Worm (Caenorhabditis elegans) whole organism, late embryonic: ENCODE data around the gene C05C9.3.

Experiments used
- C08G9.2 ChIP-seq: sonication (generic microtip); optimal IDR thresholded peaks from 2 replicates; lab custom pipeline; 2016; ENCODE audit warnings: mild to moderate bottlenecking, missing genetic modification characterization, moderate library complexity, missing compliant biosample characterization
- F13H6.1 ChIP-seq: sonication (generic microtip); optimal IDR thresholded peaks from 2 replicates; lab custom pipeline; 2016; ENCODE audit warnings: missing genetic modification characterization, missing compliant biosample characterization
- K09A11.1 ChIP-seq: sonication (generic microtip); optimal IDR thresholded peaks from 2 replicates; lab custom pipeline; 2017; ENCODE audit warnings: antibody characterized with exemption, mild to moderate bottlenecking, missing genetic modification characterization, missing compliant biosample characterization; ENCODE audit not compliant: insufficient read depth
- ceh-14 ChIP-seq: sonication (generic microtip); optimal IDR thresholded peaks from 2 replicates; lab custom pipeline; 2016; ENCODE audit warnings: missing genotype, missing genetic modification characterization, missing compliant biosample characterization
- ceh-31 ChIP-seq: sonication (generic microtip); optimal IDR thresholded peaks from 2 replicates; lab custom pipeline; 2016; ENCODE audit warnings: missing genetic modification characterization, missing compliant biosample characterization
- ceh-34 ChIP-seq: sonication (generic microtip); optimal IDR thresholded peaks from 2 replicates; lab custom pipeline; 2016; ENCODE audit warnings: mild to moderate bottlenecking, missing genetic modification characterization, missing compliant biosample characterization
- ceh-6 ChIP-seq: fragments of 200-800 bp; sonication (Bioruptor generic); optimal IDR thresholded peaks from 2 replicates; lab custom pipeline; 2018; ENCODE audit warnings: mild to moderate bottlenecking, missing genetic modification characterization, missing compliant biosample characterization
- ceh-9 ChIP-seq: sonication (generic microtip); optimal IDR thresholded peaks from 2 replicates; lab custom pipeline; 2016; ENCODE audit warnings: mild to moderate bottlenecking, missing genetic modification characterization, inconsistent platforms, missing compliant biosample characterization
- che-1 ChIP-seq: sonication (generic microtip); optimal IDR thresholded peaks from 2 replicates; lab custom pipeline; 2016; ENCODE audit warnings: mild to moderate bottlenecking, missing genetic modification characterization, missing compliant biosample characterization
- dmd-4 ChIP-seq: sonication (generic microtip); optimal IDR thresholded peaks from 2 replicates; lab custom pipeline; 2016; ENCODE audit warnings: borderline replicate concordance, missing genetic modification characterization, missing compliant biosample characterization
- elt-2 ChIP-seq: sonication (generic microtip); optimal IDR thresholded peaks from 2 replicates; lab custom pipeline; 2016; ENCODE audit warnings: missing genetic modification reagents, missing genetic modification characterization, missing compliant biosample characterization
- elt-4 ChIP-seq: sonication (generic microtip); optimal IDR thresholded peaks from 2 replicates; lab custom pipeline; 2016; ENCODE audit warnings: missing genetic modification characterization, missing compliant biosample characterization
- ets-4 ChIP-seq: sonication (generic microtip); optimal IDR thresholded peaks from 2 replicates; lab custom pipeline; 2016; ENCODE audit warnings: missing genetic modification characterization, missing compliant biosample characterization
- fax-1 ChIP-seq: sonication (generic microtip); optimal IDR thresholded peaks from 2 replicates; lab custom pipeline; 2016; ENCODE audit warnings: missing genotype, missing genetic modification characterization, missing compliant biosample characterization
- fkh-6 ChIP-seq: sonication (generic microtip); optimal IDR thresholded peaks from 2 replicates; lab custom pipeline; 2016; ENCODE audit warnings: missing genetic modification characterization, missing compliant biosample characterization
- gmeb-2 ChIP-seq: sonication (generic microtip); optimal IDR thresholded peaks from 2 replicates; lab custom pipeline; 2016; ENCODE audit warnings: missing genetic modification characterization, inconsistent platforms, missing compliant biosample characterization
- hlh-15 ChIP-seq: sonication (generic microtip); optimal IDR thresholded peaks from 2 replicates; lab custom pipeline; 2016; ENCODE audit warnings: missing genetic modification characterization, missing compliant biosample characterization
- madf-2 ChIP-seq: sonication (generic microtip); optimal IDR thresholded peaks from 2 replicates; lab custom pipeline; 2017; ENCODE audit warnings: missing genetic modification characterization, missing compliant biosample characterization
- nhr-11 ChIP-seq: fragments of 150-350 bp; optimal IDR thresholded peaks from 2 replicates; lab custom pipeline; 2014; ENCODE audit warnings: missing biosample characterization, missing genetic modification characterization
- npax-4 ChIP-seq: sonication (generic microtip); optimal IDR thresholded peaks from 2 replicates; lab custom pipeline; 2016; ENCODE audit warnings: missing genetic modification characterization, missing compliant biosample characterization
- odd-2 ChIP-seq: sonication (generic microtip); optimal IDR thresholded peaks from 2 replicates; lab custom pipeline; 2017; ENCODE audit warnings: antibody characterized with exemption, mild to moderate bottlenecking, missing genetic modification characterization, missing compliant biosample characterization
- pag-3 ChIP-seq: sonication (generic microtip); optimal IDR thresholded peaks from 2 replicates; lab custom pipeline; 2016; ENCODE audit warnings: missing compliant biosample characterization, missing genetic modification characterization, borderline replicate concordance
- pat-9 ChIP-seq: fragments of 200-800 bp; sonication (Bioruptor generic); optimal IDR thresholded peaks from 2 replicates; lab custom pipeline; 2018; ENCODE audit warnings: mild to moderate bottlenecking, missing genetic modification characterization, moderate library complexity, missing compliant biosample characterization
- pax-1 ChIP-seq: fragments of 150-350 bp; optimal IDR thresholded peaks from 2 replicates; lab custom pipeline; 2014; ENCODE audit warnings: missing biosample characterization, missing genetic modification characterization
- pqm-1 ChIP-seq: sonication (generic microtip); optimal IDR thresholded peaks from 2 replicates; lab custom pipeline; 2016; ENCODE audit warnings: missing genetic modification characterization, missing compliant biosample characterization
- ref-2 ChIP-seq: sonication (generic microtip); optimal IDR thresholded peaks from 2 replicates; lab custom pipeline; 2016; ENCODE audit warnings: missing genetic modification characterization, missing compliant biosample characterization
- sdc-2 ChIP-seq: sonication (generic microtip); optimal IDR thresholded peaks from 2 replicates; lab custom pipeline; 2016; ENCODE audit warnings: missing genotype, missing genetic modification characterization, missing compliant biosample characterization
- sox-2 ChIP-seq: fragments of 200-800 bp; sonication (Bioruptor generic); IDR thresholded peaks from 2 replicates; pipeline ENCODE4 v1.3.6; 2022; ENCODE audit warnings: missing genetic modification reagents, missing genetic modification characterization, missing compliant biosample characterization
- ttx-3 ChIP-seq: sonication (generic microtip); optimal IDR thresholded peaks from 2 replicates; lab custom pipeline; 2016; ENCODE audit warnings: missing genetic modification reagents, missing genetic modification characterization, missing compliant biosample characterization
- unc-3 ChIP-seq, 2 experiments: fragments of 200-800 bp in 1 of 2; sonication (Bioruptor generic) in 1 of 2; sonication (generic microtip) in 1 of 2; conservative IDR thresholded peaks in 1 of 2; optimal IDR thresholded peaks in 1 of 2; 2 replicates each; pipeline versions ENCODE4 v1.3.6 to Lab custom; 2016 to 2022; ENCODE audit warnings: missing compliant biosample characterization in 2 of 2, missing genetic modification characterization in 2 of 2, missing genetic modification reagents in 1 of 2
- unc-42 ChIP-seq: sonication (generic microtip); optimal IDR thresholded peaks from 2 replicates; lab custom pipeline; 2016; ENCODE audit warnings: missing genotype, missing genetic modification characterization, missing compliant biosample characterization
- unc-55 ChIP-seq: sonication (generic microtip); optimal IDR thresholded peaks from 2 replicates; lab custom pipeline; 2017; ENCODE audit warnings: missing biosample characterization, missing genetic modification reagents, missing genetic modification characterization
- unc-86 ChIP-seq: sonication (generic microtip); optimal IDR thresholded peaks from 2 replicates; lab custom pipeline; 2016; ENCODE audit warnings: missing genetic modification characterization, missing compliant biosample characterization
- ztf-16 ChIP-seq: sonication (generic microtip); optimal IDR thresholded peaks from 2 replicates; lab custom pipeline; 2017; ENCODE audit warnings: missing genetic modification characterization, missing compliant biosample characterization

Gene C05C9.3

DNA sequence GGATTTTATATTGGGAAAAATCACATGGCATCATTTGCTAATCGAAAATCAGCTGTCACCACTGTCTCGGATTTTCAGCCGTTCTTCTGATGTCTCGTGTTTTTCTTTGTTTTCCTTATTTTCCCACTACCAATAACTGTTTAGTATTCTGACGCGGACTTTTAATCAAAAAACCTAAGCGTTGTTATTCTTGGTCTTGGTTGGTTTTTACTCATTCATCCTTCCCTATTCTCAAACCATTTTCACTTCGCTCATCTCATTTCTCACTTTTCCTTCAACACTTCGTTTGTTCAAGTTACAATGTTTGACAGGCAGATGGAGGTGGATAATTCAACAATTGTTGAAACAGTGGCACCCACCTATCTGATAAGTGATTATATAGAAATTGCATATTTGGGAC, 26.0 kb upstream of the C05C9.3 start, which contains the start of gene gnrr-6:
Gene gnrr-6 (plus strand): TSS at position 301 of the 400 bp plus-strand sequence.
- no peak for TF ChIP-seq ceh-34
- TF ChIP-seq dmd-4 (tag; lab: Kevin White, UChicago) = no peak
- TF ChIP-seq, all 69 proteins: peak for 0

DNA sequence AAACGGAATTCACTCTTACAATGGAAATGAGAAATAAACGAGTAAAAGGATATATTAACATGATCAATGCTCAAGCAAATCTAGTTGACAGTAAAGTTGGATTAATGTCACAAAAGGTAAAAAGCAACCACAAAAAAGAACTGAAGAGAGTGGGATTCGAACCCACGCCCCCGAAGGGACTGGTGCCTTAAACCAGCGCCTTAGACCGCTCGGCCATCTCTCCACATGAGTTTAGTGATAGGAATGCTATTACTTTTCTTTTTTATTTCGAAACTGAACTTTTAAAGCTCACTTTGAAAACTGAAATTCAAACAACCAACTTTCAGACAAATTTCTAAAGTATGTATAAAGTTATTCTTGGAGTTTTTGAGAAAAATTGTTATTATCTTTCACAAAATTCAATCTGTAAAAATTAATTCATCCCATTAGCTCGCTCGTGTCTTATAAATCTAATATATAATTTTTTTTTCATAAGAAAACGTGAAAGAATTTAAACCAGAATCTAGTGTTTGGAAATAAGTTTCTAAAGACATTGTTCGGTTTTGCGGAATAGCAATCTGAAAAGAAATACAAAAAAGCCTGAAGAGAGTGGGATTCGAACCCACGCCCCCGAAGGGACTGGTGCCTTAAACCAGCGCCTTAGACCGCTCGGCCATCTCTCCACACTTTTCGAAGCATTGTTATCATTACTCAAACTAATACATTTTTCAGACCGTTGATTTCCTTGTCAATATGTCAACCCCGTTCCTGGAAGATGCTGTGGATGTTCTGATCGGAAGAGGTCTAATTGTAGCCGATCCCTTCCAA, 10.4 kb upstream of the C05C9.3 start:
- TF ChIP-seq che-1 = no peak
- no peak for TF ChIP-seq madf-2 (tag; lab: Kevin White, UChicago)
- no peak for TF ChIP-seq ttx-3 (tag; lab: Kevin White, UChicago)
- TF ChIP-seq ceh-14 (tag; lab: Kevin White, UChicago) = no peak
- TF ChIP-seq fkh-6 (tag; lab: Kevin White, UChicago) = no peak
- no peak for TF ChIP-seq sdc-2
- no peak for TF ChIP-seq sox-2 (GFP tag; lab: Robert Waterston, UW)
- no peak for TF ChIP-seq npax-4 (tag; lab: Kevin White, UChicago)
- no peak for TF ChIP-seq unc-55 (GFP tag; lab: Kevin White, UChicago)
- TF ChIP-seq K09A11.1 (tag; lab: Kevin White, UChicago) = no peak
- no peak for TF ChIP-seq unc-3 (GFP tag; conservative IDR thresholded peaks at IDR 0.05; lab: Robert Waterston, UW)
- no peak for TF ChIP-seq unc-3 (tag; optimal IDR thresholded peaks at IDR 0.05; lab: Kevin White, UChicago)
- TF ChIP-seq ets-4 (tag; lab: Kevin White, UChicago) = no peak
- TF ChIP-seq gmeb-2 (tag; lab: Kevin White, UChicago) = no peak
- no peak for TF ChIP-seq ceh-34
- TF ChIP-seq pat-9 = no peak

DNA sequence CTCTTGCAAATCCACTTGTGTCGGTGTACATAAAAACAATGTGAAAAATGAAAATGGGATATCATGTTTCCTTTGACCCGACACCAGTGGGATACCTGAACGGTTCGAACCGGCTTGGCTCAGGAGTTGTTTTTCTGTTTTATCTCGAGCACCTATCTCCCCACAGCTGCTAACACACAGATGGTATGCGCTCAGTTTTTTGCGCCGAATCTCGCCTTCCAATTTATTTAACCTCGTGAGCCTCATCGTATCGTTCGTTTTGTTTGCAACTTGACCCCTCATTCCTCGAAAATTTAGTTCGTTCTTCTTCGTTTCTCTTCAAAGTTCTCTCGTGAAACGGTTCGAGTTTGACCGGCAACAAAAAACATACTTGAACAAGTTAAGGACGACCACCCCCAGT, 7.9 kb upstream of the C05C9.3 start, which contains the start of gene C05C9.1:
Gene C05C9.1 (plus strand): TSS at position 301 of the 400 bp plus-strand sequence.
- TF ChIP-seq ttx-3 (tag; lab: Kevin White, UChicago) (no peak), pax-1 (tag; lab: Kevin White, UChicago) (no peak), odd-2 (tag; lab: Kevin White, UChicago) (no peak), C08G9.2 (tag; lab: Kevin White, UChicago) (no peak), madf-2 (tag; lab: Kevin White, UChicago) (no peak), unc-3 (GFP tag; conservative IDR thresholded peaks at IDR 0.05; lab: Robert Waterston, UW) (no peak), unc-3 (tag; optimal IDR thresholded peaks at IDR 0.05; lab: Kevin White, UChicago) (no peak), ztf-16 (tag; lab: Kevin White, UChicago) (no peak), elt-4 (no peak)

DNA sequence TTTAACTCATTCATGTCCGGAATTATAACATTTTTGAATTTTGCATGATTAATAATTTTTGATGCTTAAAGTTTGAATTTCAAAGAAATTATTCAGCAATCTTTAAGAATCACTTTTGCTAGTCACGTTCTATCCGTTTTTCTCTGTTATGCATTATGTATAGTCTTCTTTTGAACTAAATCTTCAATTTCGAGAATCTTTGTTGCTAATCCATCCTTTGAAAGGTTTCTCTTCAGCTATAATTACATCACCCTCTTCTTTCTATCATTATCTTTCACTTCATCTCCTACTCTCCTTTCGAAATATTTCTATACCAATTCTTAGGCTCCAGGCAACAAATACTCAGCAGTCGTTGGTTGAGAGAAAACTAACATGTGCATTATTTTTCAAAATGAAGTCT, 1.1 kb downstream of the C05C9.3 start:
- no peak for TF ChIP-seq hlh-15
- TF ChIP-seq fax-1 = no peak

DNA sequence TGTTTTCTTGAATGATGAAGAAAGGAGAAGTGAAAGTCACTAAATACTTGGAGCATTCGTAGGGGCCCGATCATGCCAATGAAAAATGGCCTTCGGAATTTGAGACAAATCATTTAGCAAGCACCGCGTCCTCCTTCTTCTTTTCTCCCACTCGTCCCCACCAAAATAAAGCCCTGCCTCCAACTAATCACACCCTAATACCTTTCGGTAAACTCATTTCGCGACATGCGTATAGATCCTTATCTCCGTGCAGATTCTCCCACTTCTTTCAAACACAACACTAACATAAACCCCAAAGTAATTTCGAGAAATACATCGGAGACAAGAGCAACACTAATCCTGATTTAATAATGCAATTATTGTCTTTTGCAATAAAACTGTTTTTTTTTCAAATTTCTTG, 15.0 kb downstream of the C05C9.3 start:
- TF ChIP-seq nhr-11 (tag; lab: Kevin White, UChicago) (no peak), ref-2 (no peak), pqm-1 (tag; lab: Kevin White, UChicago) (no peak), ceh-31 (tag; lab: Kevin White, UChicago) (no peak), elt-4 (no peak), fkh-6 (tag; lab: Kevin White, UChicago) (no peak), elt-2 (tag; lab: Kevin White, UChicago) (no peak), madf-2 (tag; lab: Kevin White, UChicago) (no peak), F13H6.1 (tag; lab: Kevin White, UChicago) (no peak), K09A11.1 (tag; lab: Kevin White, UChicago) (no peak), pag-3 (no peak), dmd-4 (tag; lab: Kevin White, UChicago) (no peak), unc-86 (tag; lab: Kevin White, UChicago) (no peak), ceh-9 (tag; lab: Kevin White, UChicago) (no peak), ceh-6 (no peak), unc-55 (GFP tag; lab: Kevin White, UChicago) (no peak), unc-42 (no peak)
